Fruit fly (Drosophila melanogaster) whole organism, pupa: ENCODE data around the gene CG32483.

Experiments used
- CG13204 ChIP-seq: fragments of 200-800 bp; sonication (Bioruptor generic); optimal IDR thresholded peaks from 2 replicates; lab custom pipeline; 2018; ENCODE audit warnings: missing biosample characterization, mild to moderate bottlenecking, missing genetic modification characterization, moderate library complexity
- Ets98B ChIP-seq: fragments of 200-800 bp; sonication (Bioruptor generic); IDR thresholded peaks from 2 replicates; pipeline ENCODE4 v1.3.6; 2022; ENCODE audit warnings: missing biosample characterization, missing genetic modification characterization

dm6 chr3L:733845-734697, 44.2 kb upstream of the CG32483 start:
- TF ChIP-seq CG13204 (GFP tag; lab: Kevin White, UChicago) (peak; percentile 40), Ets98B (GFP tag; lab: Robert Waterston, UW) (no peak)
